Worm (Caenorhabditis elegans): ENCODE data around the gene cyc-2.1.

The cyc-2.1 gene

ce11 chrIV:4715785-4716184 is 33.0 kb downstream of the cyc-2.1 start, which contains the start of gene miro-1:
TSS of gene miro-1 (minus strand) at chrIV:4715807.
- TF ChIP-seq lsy-2 (tag; optimal IDR thresholded peaks at IDR 0.05) = peak in 1 of 2 experiments; percentile 38

- peak; percentile 42 for TF ChIP-seq nhr-47 (tag; optimal IDR thresholded peaks at IDR 0.05)
- TF ChIP-seq ztf-11 (tag; optimal IDR thresholded peaks at IDR 0.05) = peak in 1 of 2 experiments; percentile 6
- TF ChIP-seq rnt-1 (tag; optimal IDR thresholded peaks at IDR 0.05) = peak; percentile 73
- TF ChIP-seq C16A3.4 (tag; optimal IDR thresholded peaks at IDR 0.05) = no peak
- TF ChIP-seq efl-1 (optimal IDR thresholded peaks at IDR 0.05) = peak; percentile 4 to 26
- no peak for TF ChIP-seq efl-1 (GFP tag; optimal IDR thresholded peaks at IDR 0.05 in 1 of 2)
- TF ChIP-seq nhr-90 (tag; optimal IDR thresholded peaks at IDR 0.05; ENCODE audit: poor library complexity) = peak; percentile 18
- peak; percentile 71 for TF ChIP-seq ceh-90 (tag; optimal IDR thresholded peaks at IDR 0.05)
- TF ChIP-seq egl-13 (tag; optimal IDR thresholded peaks at IDR 0.05) = no peak
- TF ChIP-seq lir-3 (tag; optimal IDR thresholded peaks at IDR 0.05; ENCODE audit: poor library complexity) = peak; percentile 52
- TF ChIP-seq dpl-1 (GFP tag; optimal IDR thresholded peaks at IDR 0.05) = peak in 1 of 3 experiments; percentile 42
- TF ChIP-seq lin-35 (GFP tag; optimal IDR thresholded peaks at IDR 0.05) = peak in 1 of 2 experiments; percentile 4
- TF ChIP-seq lsy-2 (tag; optimal IDR thresholded peaks at IDR 0.05) = peak; percentile 20 to 48
- peak; percentile 20 for TF ChIP-seq tbx-2 (tag; optimal IDR thresholded peaks at IDR 0.05)
- TF ChIP-seq pqm-1 (tag; optimal IDR thresholded peaks at IDR 0.05) = no peak
- TF ChIP-seq grh-1 (GFP tag; IDR thresholded peaks at IDR 0.05) = no peak
- TF ChIP-seq nhr-71 (tag; optimal IDR thresholded peaks at IDR 0.05) = peak; percentile 28
- peak; percentile 10 for TF ChIP-seq xbp-1 (tag; optimal IDR thresholded peaks at IDR 0.05)
- TF ChIP-seq lin-13 (GFP tag; optimal IDR thresholded peaks at IDR 0.05) = no peak
- no peak for TF ChIP-seq egl-27 (tag; optimal IDR thresholded peaks at IDR 0.05)
Measured at ce11 chrIV:4712376-4712775, 36.4 kb downstream of the cyc-2.1 start, which contains the start of gene yars-2. TSS of gene yars-2 (minus strand) at chrIV:4712624.

ce11 chrIV:4710459-4710858 is 38.4 kb downstream of the cyc-2.1 start, which contains the start of gene cif-1:
TSS of gene cif-1 (minus strand) at chrIV:4710755.
- TF ChIP-seq F16B12.6 (tag; optimal IDR thresholded peaks at IDR 0.05) (no peak), fos-1 (tag; optimal IDR thresholded peaks at IDR 0.05) (no peak), C16A3.4 (tag; optimal IDR thresholded peaks at IDR 0.05) (no peak), efl-1 (optimal IDR thresholded peaks at IDR 0.05) (no peak), efl-1 (GFP tag; optimal IDR thresholded peaks at IDR 0.05 in 1 of 2) (peak in 1 of 2 experiments; percentile 67), nhr-237 (tag; optimal IDR thresholded peaks at IDR 0.05) (no peak)

- no peak for TF ChIP-seq pag-3 (tag; optimal IDR thresholded peaks at IDR 0.05; ENCODE audit: borderline replicate concordance, insufficient read depth)
- no peak for TF ChIP-seq fkh-10 (GFP tag; optimal IDR thresholded peaks at IDR 0.05)
Measured at ce11 chrIV:4705922-4706321, 42.9 kb downstream of the cyc-2.1 start.

ce11 chrIV:4705182-4705581 is 43.6 kb downstream of the cyc-2.1 start:
- TF ChIP-seq xbp-1 (tag; optimal IDR thresholded peaks at IDR 0.05) (peak; percentile 48), lir-3 (tag; optimal IDR thresholded peaks at IDR 0.05; ENCODE audit: poor library complexity) (no peak), fkh-8 (tag; optimal IDR thresholded peaks at IDR 0.05) (peak; percentile 59), elt-3 (tag; optimal IDR thresholded peaks at IDR 0.05) (no peak), unc-130 (tag; optimal IDR thresholded peaks at IDR 0.05) (peak; percentile 31), blmp-1 (tag; optimal IDR thresholded peaks at IDR 0.05) (no peak), fkh-4 (tag; optimal IDR thresholded peaks at IDR 0.05; ENCODE audit: borderline replicate concordance) (no peak), fos-1 (tag; optimal IDR thresholded peaks at IDR 0.05) (peak; percentile 24), jun-1 (tag; optimal IDR thresholded peaks at IDR 0.05) (peak; percentile 28), unc-30 (tag; optimal IDR thresholded peaks at IDR 0.05) (no peak), efl-3 (GFP tag; optimal IDR thresholded peaks at IDR 0.05) (no peak), ztf-4 (tag; optimal IDR thresholded peaks at IDR 0.05) (no peak), sptf-1 (tag; optimal IDR thresholded peaks at IDR 0.05) (no peak), ceh-88 (GFP tag; IDR thresholded peaks at IDR 0.05) (no peak), dsc-1 (tag; optimal IDR thresholded peaks at IDR 0.05) (peak; percentile 21), snpc-4 (tag; optimal IDR thresholded peaks at IDR 0.05) (no peak), nhr-77 (tag; optimal IDR thresholded peaks at IDR 0.05) (peak; percentile 57), nhr-20 (tag; optimal IDR thresholded peaks at IDR 0.05) (peak; percentile 76), swsn-7 (tag; optimal IDR thresholded peaks at IDR 0.05) (peak; percentile 56), nhr-237 (tag; optimal IDR thresholded peaks at IDR 0.05) (peak; percentile 29), ets-5 (GFP tag; IDR thresholded peaks at IDR 0.05) (no peak), nhr-12 (tag; optimal IDR thresholded peaks at IDR 0.05) (no peak), unc-86 (tag; optimal IDR thresholded peaks at IDR 0.05) (no peak), nhr-76 (tag; optimal IDR thresholded peaks at IDR 0.05) (no peak), irx-1 (tag; optimal IDR thresholded peaks at IDR 0.05) (no peak)

Data from whole organism, L1 larva.